Fruit fly (Drosophila melanogaster): Measurements from ENCODE around the gene CG43680.

Gene CG43680

DNA sequence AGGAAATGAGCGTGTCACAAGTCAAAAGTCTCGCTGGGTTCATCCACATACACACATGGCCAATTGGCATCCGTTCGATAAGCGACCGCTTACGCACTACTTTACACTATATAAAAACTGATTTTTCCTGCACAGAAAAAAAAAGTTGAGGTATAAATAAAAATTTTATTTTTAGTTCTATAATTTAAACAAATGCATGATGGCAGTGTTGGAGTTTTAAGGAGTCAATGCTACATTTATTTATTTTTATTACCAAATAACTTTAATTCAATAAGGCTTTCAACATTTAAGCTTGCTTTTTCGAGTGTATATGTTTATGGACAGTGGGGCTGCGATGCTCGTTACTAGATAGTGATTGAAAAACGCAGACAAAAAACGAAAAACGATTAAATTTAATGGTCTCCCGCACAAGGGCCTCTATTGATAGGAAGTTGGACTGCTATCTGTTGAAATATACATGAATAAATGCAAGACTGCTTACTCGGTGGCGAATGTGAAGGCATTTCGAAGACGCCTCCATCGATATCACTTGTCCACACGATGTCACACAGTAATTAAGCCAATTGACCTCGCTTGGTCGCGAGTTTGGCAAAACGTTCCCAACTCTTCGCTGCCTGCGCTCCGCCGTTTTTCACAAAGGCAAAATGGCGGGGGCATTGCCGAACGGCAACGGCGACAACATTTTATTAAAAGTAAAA, 41.4 kb downstream of the CG43680 start (continued):
- peak; percentile 41 for TF ChIP-seq Sox15 (GFP tag; optimal IDR thresholded peaks at IDR 0.05)
- TF ChIP-seq CG11902 (GFP tag; optimal IDR thresholded peaks at IDR 0.05): peak; percentile 34
- TF ChIP-seq Hr39 (GFP tag; optimal IDR thresholded peaks at IDR 0.05): peak; percentile 34
- TF ChIP-seq fkh (GFP tag; optimal IDR thresholded peaks at IDR 0.05): no peak
- TF ChIP-seq CG34406 (GFP tag; optimal IDR thresholded peaks at IDR 0.05): peak; percentile 76
- TF ChIP-seq Ets96B (tag; optimal IDR thresholded peaks at IDR 0.05): peak; percentile 88
- peak; percentile 54 for TF ChIP-seq fd59A (GFP tag; optimal IDR thresholded peaks at IDR 0.05)
- peak; percentile 79 for TF ChIP-seq CG10631 (GFP tag; optimal IDR thresholded peaks at IDR 0.05)
- TF ChIP-seq CG9139 (GFP tag; optimal IDR thresholded peaks at IDR 0.05): peak; percentile 42
- peak; percentile 77 for TF ChIP-seq pdm3 (GFP tag; optimal IDR thresholded peaks at IDR 0.05)
- peak; percentile 51 for TF ChIP-seq Smox (GFP tag; optimal IDR thresholded peaks at IDR 0.05)
- TF ChIP-seq Sox14 (GFP tag; optimal IDR thresholded peaks at IDR 0.05): peak; percentile 71
- TF ChIP-seq CG31627 (GFP tag; optimal IDR thresholded peaks at IDR 0.05): peak; percentile 38
- TF ChIP-seq vri (GFP tag; optimal IDR thresholded peaks at IDR 0.05): no peak
- peak; percentile 62 to 81 for TF ChIP-seq ss (GFP tag; optimal IDR thresholded peaks at IDR 0.05)
- peak; percentile 44 to 72 for TF ChIP-seq salr (GFP tag; optimal IDR thresholded peaks at IDR 0.05)
- peak; percentile 83 for TF ChIP-seq dsx (GFP tag; optimal IDR thresholded peaks at IDR 0.05; ENCODE audit: poor library complexity, severe bottlenecking)
- peak; percentile 78 for TF ChIP-seq achi (GFP tag; optimal IDR thresholded peaks at IDR 0.05)
- peak; percentile 94 for TF ChIP-seq Eip78C (GFP tag)
- peak; percentile 80 for TF ChIP-seq Eip75B (GFP tag; optimal IDR thresholded peaks at IDR 0.05)
- no peak for TF ChIP-seq Eip93F (GFP tag; optimal IDR thresholded peaks at IDR 0.05)
- TF ChIP-seq svp (GFP tag): peak; percentile 67
- peak; percentile 77 for TF ChIP-seq net (GFP tag; optimal IDR thresholded peaks at IDR 0.05)
- peak; percentile 81 for TF ChIP-seq Gug (GFP tag; IDR thresholded peaks at IDR 0.05)
- TF ChIP-seq CG4318 (GFP tag; optimal IDR thresholded peaks at IDR 0.05): peak; percentile 38
- no peak for TF ChIP-seq dac (GFP tag; optimal IDR thresholded peaks at IDR 0.05)
- no peak for TF ChIP-seq CG6854 (GFP tag; optimal IDR thresholded peaks at IDR 0.05)
- TF ChIP-seq OdsH (GFP tag; optimal IDR thresholded peaks at IDR 0.05): peak; percentile 82

DNA sequence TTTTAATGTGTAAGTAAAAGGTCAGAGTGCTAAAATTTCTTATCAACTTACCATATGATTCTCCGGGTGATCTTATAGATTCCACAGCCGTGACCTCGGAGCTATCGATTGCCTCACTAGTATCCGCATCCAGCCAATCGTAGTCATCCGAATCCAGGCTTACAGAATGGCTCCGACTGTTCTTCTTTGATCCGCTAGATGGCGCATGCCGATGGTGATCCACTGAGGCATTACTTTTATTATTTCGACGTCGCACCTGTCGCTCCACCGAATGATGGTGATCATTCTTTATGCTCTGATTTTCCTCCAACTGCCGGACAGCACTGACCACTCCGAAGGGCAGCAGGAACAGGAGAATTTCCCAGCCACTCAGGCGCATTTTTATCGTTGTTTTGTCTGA, 42.0 kb downstream of the CG43680 start:
- TF ChIP-seq CG6854 (GFP tag; optimal IDR thresholded peaks at IDR 0.05) (no peak), topi (GFP tag; optimal IDR thresholded peaks at IDR 0.05) (no peak), Lpt (GFP tag; optimal IDR thresholded peaks at IDR 0.05) (no peak), Sox102F (GFP tag; optimal IDR thresholded peaks at IDR 0.05) (no peak), CG9139 (GFP tag; optimal IDR thresholded peaks at IDR 0.05) (no peak), vri (GFP tag; optimal IDR thresholded peaks at IDR 0.05) (no peak), Blimp-1 (GFP tag; optimal IDR thresholded peaks at IDR 0.05) (no peak), CG8632 (GFP tag; optimal IDR thresholded peaks at IDR 0.05) (no peak)

DNA sequence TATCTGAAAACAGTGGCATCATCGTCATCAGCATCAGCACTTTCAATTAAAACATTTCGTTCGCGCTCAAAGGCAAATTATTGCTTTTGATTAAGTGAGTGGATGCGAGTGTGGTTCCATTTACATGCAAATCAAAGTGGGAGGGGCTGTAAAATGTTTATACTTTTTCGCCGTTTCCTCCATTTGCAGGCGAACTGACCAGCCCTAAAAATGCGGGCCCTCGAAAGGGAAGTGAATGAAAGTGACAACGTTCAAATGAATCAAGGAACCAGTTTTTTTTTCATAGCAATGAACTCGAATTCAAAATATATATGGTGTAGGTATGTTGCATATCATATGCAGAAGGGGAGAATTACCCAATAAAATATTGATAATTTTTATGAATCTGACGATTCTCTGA, 42.5 kb downstream of the CG43680 start:
- no peak for TF ChIP-seq acj6 (GFP tag; optimal IDR thresholded peaks at IDR 0.05)
- no peak for TF ChIP-seq CG8119 (GFP tag; IDR thresholded peaks at IDR 0.05)
- no peak for TF ChIP-seq CG34406 (GFP tag; optimal IDR thresholded peaks at IDR 0.05)
- peak; percentile 92 for TF ChIP-seq Blimp-1 (GFP tag; optimal IDR thresholded peaks at IDR 0.05)
- no peak for TF ChIP-seq CG11762 (GFP tag; optimal IDR thresholded peaks at IDR 0.05; ENCODE audit: insufficient read depth)
- no peak for TF ChIP-seq CG6792 (GFP tag; optimal IDR thresholded peaks at IDR 0.05)
- no peak for TF ChIP-seq Sox14 (GFP tag; optimal IDR thresholded peaks at IDR 0.05)
- no peak for TF ChIP-seq ss (GFP tag; optimal IDR thresholded peaks at IDR 0.05)
- TF ChIP-seq lz (GFP tag; optimal IDR thresholded peaks at IDR 0.05): no peak
- no peak for TF ChIP-seq salr (GFP tag; optimal IDR thresholded peaks at IDR 0.05)
- peak; percentile 27 for TF ChIP-seq Eip78C (GFP tag)
- TF ChIP-seq Ets21C (GFP tag; optimal IDR thresholded peaks at IDR 0.05): no peak
- TF ChIP-seq eg (GFP tag; IDR thresholded peaks at IDR 0.05): no peak
- no peak for TF ChIP-seq Ets96B (tag; optimal IDR thresholded peaks at IDR 0.05)
- TF ChIP-seq Sox102F (GFP tag; optimal IDR thresholded peaks at IDR 0.05): no peak
- TF ChIP-seq OdsH (GFP tag; optimal IDR thresholded peaks at IDR 0.05): no peak
- TF ChIP-seq topi (GFP tag; optimal IDR thresholded peaks at IDR 0.05): no peak

Data from whole organism, prepupa.